Worm (Caenorhabditis elegans) whole organism, early embryonic: ENCODE results near the gene epg-6.

ENCODE experiments used
- F13C5.2 ChIP-seq: sonication (generic microtip); optimal IDR thresholded peaks from 2 replicates; lab custom pipeline; 2017; ENCODE audit warnings: mild to moderate bottlenecking, missing genetic modification characterization, inconsistent platforms, missing compliant biosample characterization
- ama-1 ChIP-seq: fragments of 150-350 bp; optimal IDR thresholded peaks from 2 replicates; lab custom pipeline; 2014
- ceh-13 ChIP-seq: fragments of 200-800 bp; sonication (Bioruptor generic); optimal IDR thresholded peaks from 2 replicates; lab custom pipeline; 2018; ENCODE audit warnings: mild to moderate bottlenecking, missing genetic modification characterization, missing compliant biosample characterization
- ets-7 ChIP-seq: sonication (generic microtip); optimal IDR thresholded peaks from 2 replicates; lab custom pipeline; 2016; ENCODE audit warnings: missing genotype, missing genetic modification characterization, missing compliant biosample characterization
- flt-1 ChIP-seq: fragments of 200-800 bp; sonication (Bioruptor generic); IDR thresholded peaks from 2 replicates; pipeline ENCODE4 v1.3.6; 2022; ENCODE audit warnings: missing genetic modification characterization, missing compliant biosample characterization
- hmg-4 ChIP-seq: fragments of 200-800 bp; sonication (Bioruptor generic); optimal IDR thresholded peaks from 2 replicates; lab custom pipeline; 2018; ENCODE audit warnings: mild to moderate bottlenecking, missing genetic modification characterization, missing compliant biosample characterization
- hnd-1 ChIP-seq: sonication (generic microtip); optimal IDR thresholded peaks from 2 replicates; lab custom pipeline; 2016; ENCODE audit warnings: missing genetic modification characterization, missing compliant biosample characterization
- pes-1 ChIP-seq: fragments of 200-800 bp; sonication (Bioruptor generic); IDR thresholded peaks from 2 replicates; pipeline ENCODE4 v1.3.6; 2022; ENCODE audit warnings: missing genetic modification reagents, missing genetic modification characterization, missing compliant biosample characterization
- scrt-1 ChIP-seq: fragments of 200-800 bp; sonication (Bioruptor generic); IDR thresholded peaks from 2 replicates; pipeline ENCODE4 v1.3.6; 2022; ENCODE audit warnings: missing genetic modification characterization, missing compliant biosample characterization
- sea-1 ChIP-seq: fragments of 200-800 bp; sonication (Bioruptor generic); conservative IDR thresholded peaks from 2 replicates; pipeline ENCODE4 v1.3.6; 2022; ENCODE audit warnings: missing genetic modification characterization, missing compliant biosample characterization
- tbx-11 ChIP-seq: fragments of 200-800 bp; sonication (Bioruptor generic); IDR thresholded peaks from 2 replicates; pipeline ENCODE4 v1.3.6; 2022; ENCODE audit warnings: missing genetic modification characterization, missing compliant biosample characterization
- tbx-37 ChIP-seq: fragments of 200-800 bp; sonication (Bioruptor generic); conservative IDR thresholded peaks from 2 replicates; pipeline ENCODE4 v1.3.6; 2022; ENCODE audit warnings: missing genetic modification reagents, missing genetic modification characterization, missing compliant biosample characterization
- tra-4 ChIP-seq: sonication (generic microtip); optimal IDR thresholded peaks from 2 replicates; lab custom pipeline; 2017; ENCODE audit warnings: missing genetic modification characterization, missing compliant biosample characterization

DNA sequence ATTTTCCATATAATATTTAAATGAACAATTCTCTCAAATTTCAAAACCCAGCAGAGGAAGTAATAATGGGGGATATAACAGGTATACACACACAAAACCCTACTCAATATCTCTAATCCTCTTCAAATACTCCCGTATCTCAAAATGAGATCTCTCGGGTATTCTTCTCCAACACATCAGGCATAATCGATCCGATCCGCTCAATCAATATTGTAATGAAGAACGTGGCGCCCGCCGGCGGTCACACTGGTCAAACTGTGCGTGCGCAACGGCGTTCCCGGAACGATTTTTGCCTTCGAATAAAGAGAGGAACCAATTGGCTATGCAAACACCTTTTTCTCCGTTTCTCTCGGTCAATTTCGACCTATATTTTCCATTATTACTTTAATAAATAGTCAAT is 37.4 kb downstream of the epg-6 start:
- TF ChIP-seq hmg-4 (no peak), sea-1 (GFP tag; lab: Robert Waterston, UW) (no peak), scrt-1 (GFP tag; lab: Robert Waterston, UW) (no peak), pes-1 (GFP tag; lab: Robert Waterston, UW) (no peak), tbx-11 (GFP tag; lab: Robert Waterston, UW) (no peak), ama-1 (lab: Kevin White, UChicago) (no peak), ets-7 (tag; lab: Kevin White, UChicago) (no peak), tbx-37 (no peak), tra-4 (tag; lab: Kevin White, UChicago) (no peak), hnd-1 (no peak), flt-1 (GFP tag; lab: Robert Waterston, UW) (no peak), F13C5.2 (no peak), ceh-13 (GFP tag; lab: Kevin White, UChicago) (no peak)
